Fruit fly (Drosophila melanogaster) whole organism, embryonic: Measurements from ENCODE around the gene CG4896.

Experiments
- ATbp ChIP-seq: fragments of 200-800 bp; sonication (Bioruptor generic); optimal IDR thresholded peaks from 2 replicates; lab custom pipeline; 2017; ENCODE audit warnings: missing biosample characterization, mild to moderate bottlenecking, missing genetic modification characterization, missing genetic modification reagents
- BEAF-32 ChIP-seq: fragments of 200-800 bp; sonication (Bioruptor generic); optimal IDR thresholded peaks from 3 replicates; lab custom pipeline; 2017; ENCODE audit warnings: missing biosample characterization, missing genetic modification characterization, mild to moderate bottlenecking, moderate library complexity, missing genetic modification reagents
- Bgb ChIP-seq: fragments of 200-800 bp; sonication (Bioruptor generic); IDR thresholded peaks from 2 replicates; pipeline ENCODE4 v1.3.6; 2022; ENCODE audit warnings: missing biosample characterization, missing genetic modification characterization; ENCODE audit not compliant: partially characterized antibody
- CG10147 ChIP-seq: fragments of 200-800 bp; sonication (Bioruptor generic); optimal IDR thresholded peaks from 2 replicates; lab custom pipeline; 2019; ENCODE audit warnings: missing biosample characterization, mild to moderate bottlenecking, missing genetic modification characterization, moderate library complexity
- CG13287 ChIP-seq: fragments of 200-800 bp; sonication (Bioruptor generic); IDR thresholded peaks from 2 replicates; pipeline ENCODE4 v1.3.6; 2022; ENCODE audit warnings: missing biosample characterization, missing genetic modification characterization; ENCODE audit not compliant: partially characterized antibody
- CG13894 ChIP-seq: fragments of 200-800 bp; sonication (Bioruptor generic); optimal IDR thresholded peaks from 3 replicates; lab custom pipeline; 2018; ENCODE audit warnings: missing biosample characterization, mild to moderate bottlenecking, missing genetic modification characterization, moderate library complexity
- CG14710 ChIP-seq: fragments of 200-800 bp; sonication (Bioruptor generic); optimal IDR thresholded peaks from 3 replicates; lab custom pipeline; 2019; ENCODE audit warnings: missing biosample characterization, mild to moderate bottlenecking, missing genetic modification characterization, moderate library complexity
- CG14860 ChIP-seq: fragments of 200-800 bp; sonication (Bioruptor generic); IDR thresholded peaks from 3 replicates; pipeline ENCODE4 v1.3.6; 2022; ENCODE audit warnings: missing biosample characterization, missing genetic modification characterization; ENCODE audit not compliant: partially characterized antibody
- CG15514 ChIP-seq: fragments of 200-800 bp; sonication (Bioruptor generic); optimal IDR thresholded peaks from 3 replicates; lab custom pipeline; 2017; ENCODE audit warnings: missing biosample characterization, missing genetic modification characterization, mild to moderate bottlenecking, moderate library complexity, missing genetic modification reagents
- CG17186 ChIP-seq: fragments of 200-800 bp; sonication (Bioruptor generic); optimal IDR thresholded peaks from 3 replicates; lab custom pipeline; 2017; ENCODE audit warnings: missing biosample characterization, missing genetic modification reagents, missing genetic modification characterization
- CG2116 ChIP-seq: fragments of 200-800 bp; sonication (Bioruptor generic); optimal IDR thresholded peaks from 3 replicates; lab custom pipeline; 2018; ENCODE audit warnings: missing biosample characterization, mild to moderate bottlenecking, missing genetic modification characterization
- CG3407 ChIP-seq: fragments of 200-800 bp; sonication (Bioruptor generic); optimal IDR thresholded peaks from 2 replicates; lab custom pipeline; 2018; ENCODE audit warnings: missing biosample characterization, mild to moderate bottlenecking, missing genetic modification characterization
- CG4282 ChIP-seq: fragments of 200-800 bp; sonication (Bioruptor generic); optimal IDR thresholded peaks from 2 replicates; lab custom pipeline; 2016; ENCODE audit warnings: missing biosample characterization, missing genetic modification characterization
- CG4854 ChIP-seq: fragments of 200-800 bp; sonication (Bioruptor generic); optimal IDR thresholded peaks from 2 replicates; lab custom pipeline; 2016; ENCODE audit warnings: missing biosample characterization, missing genetic modification characterization, inconsistent platforms
- CG7987 ChIP-seq: fragments of 200-800 bp; sonication (Bioruptor generic); optimal IDR thresholded peaks from 2 replicates; lab custom pipeline; 2018; ENCODE audit warnings: missing biosample characterization, mild to moderate bottlenecking, missing genetic modification characterization, moderate library complexity
- CG8290 ChIP-seq, 3 experiments: fragments of 200-800 bp; sonication (Bioruptor generic); optimal IDR thresholded peaks; 2 replicates each; lab custom pipeline; 2016 to 2019; ENCODE audit warnings: missing biosample characterization in 3 of 3, missing genetic modification characterization in 3 of 3, mild to moderate bottlenecking in 2 of 3, moderate library complexity in 1 of 3
- CG8765 ChIP-seq: fragments of 200-800 bp; sonication (Bioruptor generic); IDR thresholded peaks from 2 replicates; pipeline ENCODE4 v1.3.6; 2022; ENCODE audit warnings: missing biosample characterization, missing genetic modification characterization
- CG9797 ChIP-seq: fragments of 200-800 bp; sonication (Bioruptor generic); optimal IDR thresholded peaks from 3 replicates; lab custom pipeline; 2018; ENCODE audit warnings: missing biosample characterization, mild to moderate bottlenecking, missing genetic modification characterization
- CoRest ChIP-seq: fragments of 200-800 bp; sonication (Bioruptor generic); optimal IDR thresholded peaks from 3 replicates; lab custom pipeline; 2018; ENCODE audit warnings: missing biosample characterization, mild to moderate bottlenecking, missing genetic modification characterization, moderate library complexity
- Dbx ChIP-seq: fragments of 200-800 bp; sonication (Bioruptor generic); IDR thresholded peaks from 3 replicates; pipeline ENCODE4 v1.3.6; 2022; ENCODE audit warnings: missing biosample characterization, missing genetic modification characterization
- Doc3 ChIP-seq: fragments of 200-800 bp; sonication (Bioruptor generic); IDR thresholded peaks from 3 replicates; pipeline ENCODE4 v1.3.6; 2022; ENCODE audit warnings: missing biosample characterization, missing genetic modification characterization; ENCODE audit not compliant: partially characterized antibody
- Dp ChIP-seq: fragments of 200-800 bp; sonication (Bioruptor generic); optimal IDR thresholded peaks from 2 replicates; lab custom pipeline; 2018; ENCODE audit warnings: missing biosample characterization, mild to moderate bottlenecking, missing genetic modification characterization, moderate library complexity
- E2f2 ChIP-seq: fragments of 200-800 bp; sonication (Bioruptor generic); IDR thresholded peaks from 2 replicates; pipeline ENCODE4 v1.3.6; 2022; ENCODE audit warnings: missing biosample characterization, missing genetic modification characterization
- Ets97D ChIP-seq: fragments of 200-800 bp; sonication (Bioruptor generic); optimal IDR thresholded peaks from 3 replicates; lab custom pipeline; 2016; ENCODE audit warnings: missing biosample characterization, missing genetic modification characterization
- HmgZ ChIP-seq: fragments of 200-800 bp; sonication (Bioruptor generic); optimal IDR thresholded peaks from 2 replicates; lab custom pipeline; 2018; ENCODE audit warnings: missing biosample characterization, mild to moderate bottlenecking, missing genetic modification characterization
- MBD-R2 ChIP-seq: fragments of 200-800 bp; sonication (Bioruptor generic); IDR thresholded peaks from 2 replicates; pipeline ENCODE4 v1.3.6; 2022; ENCODE audit warnings: missing biosample characterization, missing genetic modification characterization
- MESR4 ChIP-seq: fragments of 200-800 bp; sonication (Bioruptor generic); optimal IDR thresholded peaks from 2 replicates; lab custom pipeline; 2018; ENCODE audit warnings: missing biosample characterization, mild to moderate bottlenecking, missing genetic modification characterization, moderate library complexity
- Med ChIP-seq: fragments of 200-800 bp; sonication (Bioruptor generic); peaks from one replicate; lab custom pipeline; 2016; ENCODE audit warnings: missing biosample characterization, missing genetic modification characterization, mild to moderate bottlenecking, inconsistent platforms, moderate library complexity
- Oaz ChIP-seq: fragments of 200-800 bp; sonication (Bioruptor generic); IDR thresholded peaks from 2 replicates; pipeline ENCODE4 v1.3.6; 2022; ENCODE audit warnings: missing biosample characterization, missing genetic modification characterization
- Rfx ChIP-seq: fragments of 200-800 bp; sonication (Bioruptor generic); IDR thresholded peaks from 2 replicates; pipeline ENCODE4 v1.3.6; 2022; ENCODE audit warnings: missing biosample characterization, missing genetic modification characterization
- Scr ChIP-seq: fragments of 200-800 bp; sonication (Bioruptor generic); IDR thresholded peaks from 2 replicates; pipeline ENCODE4 v1.3.6; 2022; ENCODE audit warnings: missing biosample characterization, missing genetic modification characterization; ENCODE audit not compliant: partially characterized antibody
- Stat92E ChIP-seq, 3 experiments: fragments of >200 bp in 2 of 3; fragments of 200-800 bp in 1 of 3; sonication (Bioruptor generic) in 1 of 3; optimal IDR thresholded peaks; 2 replicates each; lab custom pipeline; 2017 to 2019; ENCODE audit warnings: missing biosample characterization in 3 of 3, missing genetic modification characterization in 3 of 3, mild to moderate bottlenecking in 1 of 3, moderate library complexity in 1 of 3
- Xrp1 ChIP-seq: fragments of 200-800 bp; sonication (Bioruptor generic); IDR thresholded peaks from 2 replicates; pipeline ENCODE4 v1.3.6; 2022; ENCODE audit warnings: missing biosample characterization, missing genetic modification characterization
- bbx ChIP-seq: fragments of 200-800 bp; sonication (Bioruptor generic); IDR thresholded peaks from 2 replicates; pipeline ENCODE4 v1.3.6; 2022; ENCODE audit warnings: missing biosample characterization, missing genetic modification characterization; ENCODE audit not compliant: partially characterized antibody
- bsh ChIP-seq, 2 experiments: fragments of 200-800 bp; sonication (Bioruptor generic); optimal IDR thresholded peaks; 2 replicates each; lab custom pipeline; 2017 to 2018; ENCODE audit warnings: mild to moderate bottlenecking in 2 of 2, missing biosample characterization in 2 of 2, missing genetic modification characterization in 2 of 2, moderate library complexity in 1 of 2
- chn ChIP-seq: fragments of 200-800 bp; sonication (Bioruptor generic); optimal IDR thresholded peaks from 2 replicates; lab custom pipeline; 2016; ENCODE audit warnings: missing biosample characterization, missing genetic modification characterization
- ci ChIP-seq: fragments of 200-800 bp; sonication (Bioruptor generic); IDR thresholded peaks from 3 replicates; pipeline ENCODE4 v1.3.6; 2022; ENCODE audit warnings: missing biosample characterization, missing genetic modification characterization
- dpn ChIP-seq, 2 experiments: fragments of 200-800 bp; sonication (Bioruptor generic); optimal IDR thresholded peaks; 3 replicates each; lab custom pipeline; 2016; ENCODE audit warnings: missing biosample characterization in 2 of 2, missing genetic modification characterization in 2 of 2
- gro ChIP-seq: fragments of 200-800 bp; sonication (Bioruptor generic); optimal IDR thresholded peaks from 2 replicates; lab custom pipeline; 2016; ENCODE audit warnings: missing biosample characterization, missing genetic modification characterization
- her ChIP-seq: fragments of 200-800 bp; sonication (Bioruptor generic); optimal IDR thresholded peaks from 2 replicates; lab custom pipeline; 2016; ENCODE audit warnings: missing biosample characterization, missing genetic modification characterization
- nerfin-2 ChIP-seq: fragments of 200-800 bp; sonication (Bioruptor generic); IDR thresholded peaks from 2 replicates; pipeline ENCODE4 v1.3.6; 2022; ENCODE audit warnings: missing biosample characterization, missing genetic modification characterization; ENCODE audit not compliant: partially characterized antibody
- phol ChIP-seq: fragments of 200-800 bp; sonication (Bioruptor generic); optimal IDR thresholded peaks from 3 replicates; lab custom pipeline; 2018; ENCODE audit warnings: missing biosample characterization, mild to moderate bottlenecking, missing genetic modification characterization, moderate library complexity
- repo ChIP-seq: fragments of 200-800 bp; sonication (Bioruptor generic); optimal IDR thresholded peaks from 2 replicates; lab custom pipeline; 2016; ENCODE audit warnings: missing biosample characterization, missing genetic modification characterization
- sens ChIP-seq: fragments of 200-800 bp; sonication (Bioruptor generic); peaks from one replicate; lab custom pipeline; 2016; ENCODE audit warnings: missing biosample characterization, missing genetic modification characterization
- shn ChIP-seq: fragments of 200-800 bp; sonication (Bioruptor generic); optimal IDR thresholded peaks from 3 replicates; lab custom pipeline; 2016; ENCODE audit warnings: missing biosample characterization, missing genetic modification characterization
- sna ChIP-seq: fragments of 200-800 bp; sonication (Bioruptor generic); IDR thresholded peaks from 2 replicates; pipeline ENCODE4 v1.3.6; 2022; ENCODE audit warnings: missing biosample characterization, missing genetic modification characterization; ENCODE audit not compliant: partially characterized antibody
- tna ChIP-seq: fragments of 200-800 bp; sonication (Bioruptor generic); IDR thresholded peaks from 2 replicates; pipeline ENCODE4 v1.3.6; 2022; ENCODE audit warnings: missing biosample characterization, missing genetic modification characterization; ENCODE audit not compliant: partially characterized antibody
- vvl ChIP-seq: fragments of 200-800 bp; sonication (Bioruptor generic); IDR thresholded peaks from 2 replicates; pipeline ENCODE4 v1.3.6; 2022; ENCODE audit warnings: missing biosample characterization, missing genetic modification characterization

The CG4896 gene

dm6 chr2L:1177522-1177921 is at the start of gene CG4896 (continued):
- TF ChIP-seq Dp (peak; percentile 65), sna (0 out of 2 replicates have a peak, but pooled peaks have one; percentile 48), Scr (GFP tag; lab: Robert Waterston, UW) (peak; percentile 64), CG4854 (no peak), CG17186 (GFP tag; lab: Kevin White, UChicago) (no peak), CG3407 (GFP tag; lab: Kevin White, UChicago) (no peak), bsh (GFP tag; optimal IDR thresholded peaks at IDR 0.05; lab: Kevin White, UChicago) (peak in 1 of 2 experiments; percentile 51), E2f2 (GFP tag; lab: Robert Waterston, UW) (peak; percentile 68), sens (GFP tag; lab: Kevin White, UChicago) (no peak), Doc3 (GFP tag; lab: Robert Waterston, UW) (peak; percentile 40; the same call in 1 of the 3 replicates), Rfx (GFP tag; lab: Robert Waterston, UW) (peak; percentile 63), chn (GFP tag; lab: Kevin White, UChicago) (no peak), CG4282 (no peak), CoRest (tag; lab: Kevin White, UChicago) (peak; percentile 29), CG13894 (no peak), dpn (GFP tag; optimal IDR thresholded peaks at IDR 0.05; lab: Kevin White, UChicago) (peak; percentile 5 to 7), CG10147 (no peak), ci (GFP tag; lab: Robert Waterston, UW) (peak; percentile 49; the same call in 1 of the 3 replicates), bbx (GFP tag; lab: Robert Waterston, UW) (peak; percentile 82), her (GFP tag; lab: Kevin White, UChicago) (peak; percentile 20), CG14860 (GFP tag; lab: Robert Waterston, UW) (peak; percentile 57; the same call in 2 of the 3 replicates), CG8290 (GFP tag; optimal IDR thresholded peaks at IDR 0.05; lab: Kevin White, UChicago) (peak; percentile 60), CG8290 (tag; optimal IDR thresholded peaks at IDR 0.05; lab: Kevin White, UChicago) (peak in 1 of 2 experiments; percentile 89), Xrp1 (GFP tag; lab: Robert Waterston, UW) (peak; percentile 27; the same call in 1 of the 2 replicates), gro (GFP tag; lab: Kevin White, UChicago) (peak; percentile 21), CG9797 (GFP tag; lab: Kevin White, UChicago) (peak; percentile 14), vvl (GFP tag; lab: Robert Waterston, UW) (peak; percentile 63), MESR4 (GFP tag; lab: Kevin White, UChicago) (peak; percentile 74), MBD-R2 (GFP tag; lab: Robert Waterston, UW) (peak; percentile 85), Bgb (GFP tag; lab: Robert Waterston, UW) (peak; percentile 80), CG8765 (GFP tag; lab: Robert Waterston, UW) (no peak), CG2116 (GFP tag; lab: Kevin White, UChicago) (peak; percentile 57), tna (GFP tag; lab: Robert Waterston, UW) (peak; percentile 26; the same call in 1 of the 2 replicates), CG14710 (peak; percentile 25), phol (tag; lab: Kevin White, UChicago) (peak; percentile 17), BEAF-32 (GFP tag; lab: Kevin White, UChicago) (peak; percentile 66), HmgZ (tag; lab: Kevin White, UChicago) (peak; percentile 37), nerfin-2 (GFP tag; lab: Robert Waterston, UW) (peak; percentile 62), CG13287 (GFP tag; lab: Robert Waterston, UW) (peak; percentile 76), repo (GFP tag; lab: Kevin White, UChicago) (no peak), Oaz (no peak), Med (GFP tag; lab: Kevin White, UChicago) (peak; percentile 82), CG15514 (GFP tag; lab: Kevin White, UChicago) (peak; percentile 61), Dbx (GFP tag; lab: Robert Waterston, UW) (0 out of 3 replicates have a peak, but pooled peaks have one; percentile 28), Stat92E (GFP tag; optimal IDR thresholded peaks at IDR 0.05; lab: Kevin White, UChicago) (no peak), Ets97D (GFP tag; lab: Kevin White, UChicago) (peak; percentile 51), shn (GFP tag; lab: Kevin White, UChicago) (peak; percentile 10), ATbp (no peak), CG7987 (no peak)
